Worm (Caenorhabditis elegans): ENCODE results near the gene ins-14.

DNA sequence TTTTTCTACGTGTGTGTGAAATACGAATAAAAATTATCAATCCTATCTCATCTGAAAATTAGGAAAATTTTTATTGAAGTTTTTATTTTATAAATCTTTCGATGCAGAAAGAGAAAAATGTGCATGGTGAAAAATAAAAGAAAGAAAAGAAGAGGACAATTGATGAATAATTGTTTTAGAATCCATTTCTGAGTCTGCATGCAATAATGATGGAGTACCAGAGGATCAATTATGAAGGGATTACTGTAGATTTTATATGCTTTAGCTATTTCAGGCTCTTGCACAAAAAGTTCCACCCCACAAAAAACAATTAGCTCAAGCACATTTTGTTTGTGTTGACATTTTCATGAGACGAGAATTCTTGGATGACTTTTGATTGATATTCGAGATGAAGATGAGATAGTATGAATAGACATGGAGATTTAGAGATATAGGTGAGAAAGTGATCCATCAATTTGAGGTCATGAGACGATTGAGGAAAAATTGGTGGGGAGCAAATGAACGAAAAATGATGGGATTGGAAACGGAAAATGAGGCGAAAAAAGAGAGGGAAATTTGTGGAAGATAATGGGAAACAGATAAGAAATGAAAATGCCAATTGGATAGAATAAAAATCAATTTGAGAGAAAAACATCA, 39.9 kb downstream of the ins-14 start, which contains the start of gene rpy-1:
- TF ChIP-seq Y53G8AR.9 (GFP tag; conservative IDR thresholded peaks at IDR 0.05) (no peak), unc-62 (GFP tag; optimal IDR thresholded peaks at IDR 0.05) (no peak), nhr-27 (tag; optimal IDR thresholded peaks at IDR 0.05) (no peak)
